Fruit fly (Drosophila melanogaster) whole organism, prepupa: ENCODE results near the gene CG14883.
A peak's percentile ranks its signal among the peaks of the same experiment; 100 is the strongest.

Source experiments
- CG16779 ChIP-seq: fragments of 200-800 bp; sonication (Bioruptor generic); optimal IDR thresholded peaks from 3 replicates; lab custom pipeline; 2017; ENCODE audit warnings: missing biosample characterization, mild to moderate bottlenecking, missing genetic modification characterization
- CG6854 ChIP-seq: fragments of 200-800 bp; sonication (Bioruptor generic); optimal IDR thresholded peaks from 2 replicates; lab custom pipeline; 2017; ENCODE audit warnings: missing biosample characterization, mild to moderate bottlenecking, missing genetic modification characterization
- CG8119 ChIP-seq: fragments of 200-800 bp; sonication (Bioruptor generic); IDR thresholded peaks from 3 replicates; pipeline ENCODE4 v1.3.6; 2022; ENCODE audit warnings: missing biosample characterization, missing genetic modification characterization
- CG9139 ChIP-seq: fragments of 200-800 bp; sonication (Bioruptor generic); optimal IDR thresholded peaks from 3 replicates; lab custom pipeline; 2017; ENCODE audit warnings: missing biosample characterization, mild to moderate bottlenecking, missing genetic modification characterization
- Ets21C ChIP-seq: fragments of 200-800 bp; sonication (Bioruptor generic); optimal IDR thresholded peaks from 3 replicates; lab custom pipeline; 2016; ENCODE audit warnings: missing biosample characterization, missing genetic modification characterization
- OdsH ChIP-seq: fragments of 200-800 bp; sonication (Bioruptor generic); optimal IDR thresholded peaks from 3 replicates; lab custom pipeline; 2016; ENCODE audit warnings: missing biosample characterization, missing genetic modification characterization
- esn ChIP-seq: fragments of 200-800 bp; sonication (Bioruptor generic); optimal IDR thresholded peaks from 2 replicates; lab custom pipeline; 2016; ENCODE audit warnings: missing biosample characterization, mild to moderate bottlenecking, missing genetic modification characterization, moderate library complexity
- fd59A ChIP-seq: fragments of 200-800 bp; sonication (Bioruptor generic); optimal IDR thresholded peaks from 2 replicates; lab custom pipeline; 2017; ENCODE audit warnings: missing biosample characterization, mild to moderate bottlenecking, missing genetic modification characterization, missing genetic modification reagents
- net ChIP-seq: fragments of 200-800 bp; sonication (Bioruptor generic); optimal IDR thresholded peaks from 3 replicates; lab custom pipeline; 2016; ENCODE audit warnings: missing biosample characterization, missing genetic modification characterization
- spab ChIP-seq: fragments of 200-800 bp; sonication (Bioruptor generic); optimal IDR thresholded peaks from 2 replicates; lab custom pipeline; 2017; ENCODE audit warnings: missing biosample characterization, mild to moderate bottlenecking, missing genetic modification characterization, missing genetic modification reagents
- ss ChIP-seq, 2 experiments: fragments of 200-800 bp; sonication (Bioruptor generic); optimal IDR thresholded peaks; 2 replicates in 1 of 2; 3 replicates in 1 of 2; lab custom pipeline; 2017 to 2018; ENCODE audit warnings: mild to moderate bottlenecking in 2 of 2, missing biosample characterization in 2 of 2, missing genetic modification characterization in 2 of 2, moderate library complexity in 1 of 2
- svp ChIP-seq: fragments of 200-800 bp; sonication (Bioruptor generic); peaks from one replicate; lab custom pipeline; 2016; ENCODE audit warnings: missing biosample characterization, missing genetic modification characterization

DNA sequence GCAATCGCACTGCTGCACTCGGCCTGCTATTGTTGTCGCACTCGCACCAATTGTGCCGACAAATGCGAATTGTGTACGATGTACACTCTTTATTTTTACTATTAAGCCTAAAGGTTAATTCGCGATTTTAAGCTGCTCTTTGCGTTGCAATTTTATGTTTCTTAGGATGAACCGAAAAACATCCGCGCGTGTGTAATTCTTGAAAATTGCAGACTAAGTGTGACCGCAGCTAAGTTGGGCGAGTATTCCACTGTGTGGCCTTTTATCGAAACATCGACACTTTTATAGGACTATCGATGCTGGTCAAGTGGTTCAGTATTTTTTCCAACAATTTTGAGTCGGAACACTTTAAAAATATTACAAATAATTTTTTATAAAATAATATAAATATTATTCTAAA lies 2.3 kb upstream of the CG14883 start, which contains the start of gene Pak3:
- TF ChIP-seq CG16779 (tag; lab: Kevin White, UChicago) = no peak
- TF ChIP-seq OdsH (GFP tag; lab: Kevin White, UChicago) = no peak
- no peak for TF ChIP-seq spab (GFP tag; lab: Kevin White, UChicago)
- TF ChIP-seq svp (GFP tag; lab: Kevin White, UChicago) = no peak
- no peak for TF ChIP-seq CG8119 (GFP tag; lab: Robert Waterston, UW)
- TF ChIP-seq fd59A (GFP tag; lab: Kevin White, UChicago) = no peak
- no peak for TF ChIP-seq esn (GFP tag; lab: Kevin White, UChicago)
- peak; percentile 16 for TF ChIP-seq CG6854 (GFP tag; lab: Kevin White, UChicago)
- TF ChIP-seq ss (GFP tag; optimal IDR thresholded peaks at IDR 0.05; lab: Kevin White, UChicago) = no peak
- TF ChIP-seq net (GFP tag; lab: Kevin White, UChicago) = no peak
- TF ChIP-seq Ets21C (GFP tag; lab: Kevin White, UChicago) = no peak
- TF ChIP-seq CG9139 (GFP tag; lab: Kevin White, UChicago) = no peak
